Worm (Caenorhabditis elegans): ENCODE measurements around the gene F08G2.7.
A peak's percentile ranks its signal among the peaks of the same experiment; 100 is the strongest.
"Not testable (repeated sequence)": the region's sequence is repeated elsewhere in the genome, so short reads cannot be mapped to it uniquely, and the experiment has no call there.

F08G2.7 gene

ce11 chrII:13847366-13847765 is 6.4 kb upstream of the F08G2.7 start:
- TF ChIP-seq him-1 (tag; optimal IDR thresholded peaks at IDR 0.05) (no peak), W03F9.2 (tag; optimal IDR thresholded peaks at IDR 0.05) (no peak), dao-5 (tag; optimal IDR thresholded peaks at IDR 0.05) (no peak)

ce11 chrII:13846018-13846417 is 5.1 kb upstream of the F08G2.7 start:
- TF ChIP-seq him-1 (tag; optimal IDR thresholded peaks at IDR 0.05) (no peak), W03F9.2 (tag; optimal IDR thresholded peaks at IDR 0.05) (no peak), dao-5 (tag; optimal IDR thresholded peaks at IDR 0.05) (no peak)

- TF ChIP-seq him-1 (tag; optimal IDR thresholded peaks at IDR 0.05): no peak
Observed at ce11 chrII:13842340-13842739, 1.4 kb upstream of the F08G2.7 start.

DNA sequence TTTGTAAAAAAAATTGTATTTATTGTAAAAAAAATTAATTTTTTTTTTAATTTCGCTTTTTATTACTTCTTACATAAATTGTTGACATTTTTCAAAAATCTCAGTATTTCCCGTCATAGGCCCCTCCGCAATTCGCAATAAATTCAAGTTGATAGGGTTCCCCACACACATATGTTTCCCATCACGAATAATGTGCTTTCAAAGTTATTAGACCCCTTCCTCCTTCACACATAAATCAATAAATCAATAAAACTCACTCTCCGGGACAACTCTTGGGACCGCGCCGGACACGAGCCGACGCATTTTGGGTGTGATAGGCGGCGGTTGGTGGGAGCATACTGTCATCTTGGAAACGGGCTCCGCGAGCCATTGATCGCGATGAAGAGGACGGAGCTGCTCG is 1.5 kb downstream of the F08G2.7 start:
- no peak for TF ChIP-seq him-1 (tag; optimal IDR thresholded peaks at IDR 0.05)
- no peak for TF ChIP-seq dao-5 (tag; optimal IDR thresholded peaks at IDR 0.05)
- no peak for TF ChIP-seq W03F9.2 (tag; optimal IDR thresholded peaks at IDR 0.05)

DNA sequence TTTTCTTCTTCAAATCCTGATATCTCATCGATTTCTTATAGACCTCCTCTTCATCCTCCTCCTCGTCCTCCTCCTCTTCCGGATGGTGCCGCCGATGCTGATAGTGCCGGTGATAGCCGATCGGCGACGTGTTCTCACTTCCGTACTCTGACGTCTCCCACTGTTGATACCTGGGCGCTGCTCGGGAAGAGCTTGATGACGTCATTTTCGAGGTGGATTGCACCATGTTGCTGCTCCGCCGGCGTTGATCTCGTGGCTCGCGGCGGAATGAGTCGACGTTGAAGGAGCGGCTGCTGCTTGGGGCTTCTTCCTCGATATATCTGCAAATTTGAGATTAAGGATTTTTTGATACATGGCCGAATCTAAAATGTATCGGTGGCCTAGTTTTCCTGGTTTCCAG is 2.6 kb downstream of the F08G2.7 start:
- TF ChIP-seq W03F9.2 (tag; optimal IDR thresholded peaks at IDR 0.05) (no peak), him-1 (tag; optimal IDR thresholded peaks at IDR 0.05) (no peak), dao-5 (tag; optimal IDR thresholded peaks at IDR 0.05) (no peak)

- TF ChIP-seq dao-5, W03F9.2, him-1 (tag; optimal IDR thresholded peaks at IDR 0.05): not testable (repeated sequence)
Observed at ce11 chrII:13835724-13836307, 5.1 kb downstream of the F08G2.7 start, which contains the start of gene ins-37. Gene ins-37 (minus strand): TSS chrII:13836107.

DNA sequence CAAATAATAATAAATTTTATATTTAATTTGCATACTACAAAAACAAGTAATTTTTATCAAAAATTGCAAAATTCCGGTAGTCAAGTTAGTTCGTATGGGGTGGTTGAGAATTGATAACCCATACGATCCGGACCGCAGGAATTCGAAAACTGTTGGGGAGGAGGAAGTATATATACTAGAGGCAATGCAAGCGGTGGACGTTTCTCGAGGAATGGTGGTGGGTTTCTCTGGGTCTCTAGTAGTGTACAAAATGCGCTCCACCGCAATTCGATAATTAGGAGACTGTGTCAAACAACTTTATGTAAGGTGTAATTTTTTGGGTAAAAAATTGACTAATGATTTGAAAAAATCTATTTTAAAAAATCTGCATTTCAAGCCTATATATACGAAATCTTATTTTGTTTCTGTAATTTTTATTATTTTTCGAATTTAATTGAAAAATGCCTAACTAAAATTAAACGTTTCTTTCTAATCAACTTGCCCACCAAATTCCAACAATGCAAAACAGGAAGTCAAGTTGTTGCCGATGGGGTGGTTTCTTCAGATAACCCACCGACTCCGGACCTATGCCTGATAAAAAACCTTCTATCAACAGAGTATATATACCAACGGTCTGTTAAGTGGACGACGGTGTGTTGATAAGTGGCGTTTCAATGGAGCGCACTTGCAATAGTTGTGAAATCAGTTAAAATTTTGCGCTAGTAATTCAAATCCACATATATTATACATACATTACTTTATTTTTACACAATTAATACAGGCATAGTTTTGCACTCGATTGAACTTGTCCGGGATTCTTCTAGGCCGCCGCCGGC is 6.4 kb downstream of the F08G2.7 start:
- TF ChIP-seq him-1 (tag; optimal IDR thresholded peaks at IDR 0.05) (peak; percentile 74), dao-5 (tag; optimal IDR thresholded peaks at IDR 0.05) (peak; percentile 63), W03F9.2 (tag; optimal IDR thresholded peaks at IDR 0.05) (peak; percentile 65)

- TF ChIP-seq W03F9.2 (tag; optimal IDR thresholded peaks at IDR 0.05): no peak
- no peak for TF ChIP-seq dao-5 (tag; optimal IDR thresholded peaks at IDR 0.05)
- no peak for TF ChIP-seq him-1 (tag; optimal IDR thresholded peaks at IDR 0.05)
Observed at ce11 chrII:13833505-13833904, 7.5 kb downstream of the F08G2.7 start, which contains the start of gene F08G2.5. Gene F08G2.5 (minus strand): TSS chrII:13833631.

ce11 chrII:13830255-13830654 is 10.7 kb downstream of the F08G2.7 start, which contains the start of gene F08G2.4:
Gene F08G2.4 (plus strand): TSS chrII:13830602.
- TF ChIP-seq W03F9.2 (tag; optimal IDR thresholded peaks at IDR 0.05): no peak
- TF ChIP-seq him-1 (tag; optimal IDR thresholded peaks at IDR 0.05): no peak
- TF ChIP-seq dao-5 (tag; optimal IDR thresholded peaks at IDR 0.05): no peak

ce11 chrII:13828597-13828996 is 12.4 kb downstream of the F08G2.7 start, which contains the start of gene his-42:
Gene his-42 (minus strand): TSS chrII:13828697.
- TF ChIP-seq him-1 (tag; optimal IDR thresholded peaks at IDR 0.05) (no peak), dao-5 (tag; optimal IDR thresholded peaks at IDR 0.05) (no peak), W03F9.2 (tag; optimal IDR thresholded peaks at IDR 0.05) (no peak)

DNA sequence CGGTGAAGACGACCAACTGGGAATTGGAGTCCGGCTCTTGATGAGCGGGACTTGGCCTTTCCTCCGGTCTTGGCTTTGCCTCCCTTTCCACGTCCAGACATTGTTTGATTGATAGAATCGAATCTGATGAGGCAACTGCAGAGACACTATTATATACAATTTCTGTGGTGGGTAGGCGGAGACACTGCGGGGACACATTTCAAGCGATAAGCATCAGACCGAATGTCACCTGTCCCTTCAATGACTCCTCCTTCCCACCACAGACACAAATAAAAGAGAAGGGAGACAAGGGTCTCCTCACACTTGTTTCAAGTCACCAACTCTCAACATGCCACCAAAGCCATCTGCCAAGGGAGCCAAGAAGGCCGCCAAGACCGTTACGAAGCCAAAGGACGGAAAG is 22.9 kb downstream of the F08G2.7 start, which contains the start of gene his-16:
Gene his-16, minus strand, starts transcription at position 101 of the 400 bp plus-strand sequence.
- TF ChIP-seq him-1, dao-5, W03F9.2 (tag; optimal IDR thresholded peaks at IDR 0.05): not testable (repeated sequence)

DNA sequence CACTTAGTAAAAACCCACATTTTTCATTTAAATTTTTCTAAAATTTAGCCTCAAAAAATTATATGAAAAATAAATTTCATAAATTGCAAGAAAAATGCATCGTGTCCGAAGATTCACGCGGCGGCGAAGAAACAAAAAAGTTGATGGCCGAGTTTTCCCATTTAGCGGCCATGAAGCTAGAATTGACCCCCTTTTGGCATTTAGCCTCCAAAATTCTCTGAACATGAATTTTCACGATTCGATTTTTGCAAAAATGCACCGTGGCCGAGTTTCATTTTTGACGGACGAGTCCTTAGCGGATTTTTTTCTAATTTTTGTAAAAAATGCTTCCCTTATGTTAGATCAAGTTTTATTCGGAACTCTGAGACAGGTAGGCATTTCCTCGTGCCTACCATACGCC is 25.4 kb downstream of the F08G2.7 start:
- TF ChIP-seq W03F9.2 (tag; optimal IDR thresholded peaks at IDR 0.05): no peak
- TF ChIP-seq dao-5 (tag; optimal IDR thresholded peaks at IDR 0.05): no peak
- TF ChIP-seq him-1 (tag; optimal IDR thresholded peaks at IDR 0.05): no peak

- no peak for TF ChIP-seq him-1 (tag; optimal IDR thresholded peaks at IDR 0.05)
- no peak for TF ChIP-seq W03F9.2 (tag; optimal IDR thresholded peaks at IDR 0.05)
- no peak for TF ChIP-seq dao-5 (tag; optimal IDR thresholded peaks at IDR 0.05)
Observed at ce11 chrII:13813950-13814349, 27.0 kb downstream of the F08G2.7 start.

DNA sequence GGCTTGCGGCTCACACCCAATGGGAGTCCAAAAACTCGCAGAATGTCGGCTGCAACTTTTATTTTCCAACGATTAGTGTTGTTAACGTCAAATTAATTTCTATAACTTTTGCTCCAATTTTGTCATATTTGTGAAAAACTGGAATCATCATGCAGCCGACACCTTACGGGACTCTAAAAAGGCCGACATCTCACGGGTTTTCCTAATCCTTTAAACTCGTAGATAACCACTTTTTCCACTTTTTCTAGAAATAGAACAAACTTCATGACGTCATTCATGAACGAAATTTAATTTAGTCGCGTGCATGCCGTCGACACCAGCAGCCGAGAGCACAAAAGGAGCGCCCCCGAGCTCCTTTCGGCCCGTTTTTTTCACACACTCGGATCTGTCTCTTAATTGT is 27.5 kb downstream of the F08G2.7 start:
- TF ChIP-seq W03F9.2 (tag; optimal IDR thresholded peaks at IDR 0.05): no peak
- TF ChIP-seq dao-5 (tag; optimal IDR thresholded peaks at IDR 0.05): no peak
- no peak for TF ChIP-seq him-1 (tag; optimal IDR thresholded peaks at IDR 0.05)

Data from whole organism, L4/young adult.